1 fruit fly cellular context compared by ENCODE assay signal in the genomic region with DNA sequence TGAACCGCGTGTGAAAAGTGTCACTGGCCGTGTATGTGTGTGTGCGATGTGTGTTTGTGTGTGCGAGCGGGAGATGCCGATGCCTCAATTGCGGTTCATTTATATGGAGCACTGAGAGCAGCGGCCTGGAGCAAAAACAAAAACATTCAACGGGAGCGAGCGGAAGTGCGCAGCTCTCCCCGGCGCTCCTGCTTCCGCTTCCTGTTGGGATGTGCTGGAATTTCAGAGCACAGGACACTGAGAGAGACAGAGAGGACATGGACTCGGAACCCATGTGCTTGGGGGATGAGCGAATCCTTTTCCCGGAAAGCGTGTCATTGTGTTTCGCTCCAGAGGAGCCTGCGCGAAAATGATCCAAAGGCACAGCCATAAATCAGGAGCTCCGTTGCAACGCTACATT.
A peak's percentile ranks its signal among the peaks of the same experiment; 100 is the strongest.
TF ChIP-seq lines count a peak whose summit lies in the region.

No protein-coding gene starts in this region.

TF ChIP-seq in whole organism, embryonic, 481 proteins besides CTCF, POLR2A, EP300 and RAD21 (continued from another document and continues in another):
- TF ChIP-seq vvl (GFP tag; IDR thresholded peaks at IDR 0.05; lab: Robert Waterston, UW) (peak; percentile 46; the same call in 1 of the 2 replicates), amos (GFP tag; IDR thresholded peaks at IDR 0.05; lab: Robert Waterston, UW; ENCODE audit: partially characterized antibody) (no peak), Side (GFP tag; optimal IDR thresholded peaks at IDR 0.05; lab: Kevin White, UChicago) (no peak), CG6813 (GFP tag; optimal IDR thresholded peaks at IDR 0.05; lab: Kevin White, UChicago) (peak; percentile 69), ab (GFP tag; optimal IDR thresholded peaks at IDR 0.05; lab: Kevin White, UChicago) (no peak), Meics (GFP tag; optimal IDR thresholded peaks at IDR 0.05; lab: Kevin White, UChicago) (peak; percentile 44), az2 (GFP tag; optimal IDR thresholded peaks at IDR 0.05; lab: Kevin White, UChicago) (no peak), CG14014 (GFP tag; IDR thresholded peaks at IDR 0.05; lab: Robert Waterston, UW) (peak; percentile 10; the same call in 1 of the 2 replicates), pho (GFP tag; optimal IDR thresholded peaks at IDR 0.05; lab: Kevin White, UChicago) (no peak), Hand (GFP tag; optimal IDR thresholded peaks at IDR 0.05; lab: Kevin White, UChicago) (peak; percentile 70), gcm (GFP tag; optimal IDR thresholded peaks at IDR 0.05; lab: Kevin White, UChicago) (no peak), CG7271 (tag; optimal IDR thresholded peaks at IDR 0.05; lab: Kevin White, UChicago) (no peak), CG16815 (GFP tag; optimal IDR thresholded peaks at IDR 0.05; lab: Kevin White, UChicago) (no peak), wor (GFP tag; IDR thresholded peaks at IDR 0.05; lab: Robert Waterston, UW) (no peak), ewg (GFP tag; optimal IDR thresholded peaks at IDR 0.05; lab: Kevin White, UChicago) (peak; percentile 42), Sry-β (GFP tag; optimal IDR thresholded peaks at IDR 0.05; lab: Kevin White, UChicago) (no peak), slp2 (GFP tag; optimal IDR thresholded peaks at IDR 0.05; lab: Kevin White, UChicago) (no peak), CG30403 (GFP tag; optimal IDR thresholded peaks at IDR 0.05; lab: Kevin White, UChicago) (no peak), aop (GFP tag; IDR thresholded peaks at IDR 0.05; lab: Robert Waterston, UW) (no peak), CG7745 (tag; optimal IDR thresholded peaks at IDR 0.05; lab: Kevin White, UChicago) (no peak), CG13296 (GFP tag; optimal IDR thresholded peaks at IDR 0.05; lab: Kevin White, UChicago) (peak; percentile 74), E2f1 (GFP tag; IDR thresholded peaks at IDR 0.05; lab: Robert Waterston, UW) (no peak), CG12071 (GFP tag; optimal IDR thresholded peaks at IDR 0.05; lab: Kevin White, UChicago) (peak; percentile 77), da (GFP tag; optimal IDR thresholded peaks at IDR 0.05; lab: Kevin White, UChicago) (no peak), usp (GFP tag; optimal IDR thresholded peaks at IDR 0.05; lab: Kevin White, UChicago) (no peak), CG12744 (GFP tag; optimal IDR thresholded peaks at IDR 0.05; lab: Kevin White, UChicago) (no peak), CG32532 (GFP tag; IDR thresholded peaks at IDR 0.05; lab: Robert Waterston, UW) (peak; percentile 35; the same call in 1 of the 2 replicates), hkb (optimal IDR thresholded peaks at IDR 0.05; lab: Kevin White, UChicago) (no peak), hkb (GFP tag; IDR thresholded peaks at IDR 0.05; lab: Robert Waterston, UW) (no peak), so (GFP tag; IDR thresholded peaks at IDR 0.05; lab: Robert Waterston, UW) (0 out of 3 replicates have a peak, but pooled peaks have one; percentile 13), CG30020 (tag; optimal IDR thresholded peaks at IDR 0.05; lab: Kevin White, UChicago) (no peak), Nf-YC (tag; optimal IDR thresholded peaks at IDR 0.05; lab: Kevin White, UChicago) (peak; percentile 20), CG2120 (GFP tag; optimal IDR thresholded peaks at IDR 0.05; lab: Kevin White, UChicago) (no peak), Hr78 (GFP tag; optimal IDR thresholded peaks at IDR 0.05; lab: Kevin White, UChicago) (no peak), MESR4 (GFP tag; optimal IDR thresholded peaks at IDR 0.05; lab: Kevin White, UChicago) (no peak), CG5245 (GFP tag; optimal IDR thresholded peaks at IDR 0.05; lab: Kevin White, UChicago) (no peak), CG15514 (GFP tag; optimal IDR thresholded peaks at IDR 0.05; lab: Kevin White, UChicago) (peak; percentile 62), Deaf1 (tag; optimal IDR thresholded peaks at IDR 0.05; lab: Kevin White, UChicago) (peak; percentile 12), Ets97D (GFP tag; optimal IDR thresholded peaks at IDR 0.05; lab: Kevin White, UChicago) (peak; percentile 73), Aef1 (GFP tag; IDR thresholded peaks at IDR 0.05; lab: Robert Waterston, UW) (no peak), CG18764 (GFP tag; optimal IDR thresholded peaks at IDR 0.05; lab: Kevin White, UChicago) (no peak), Nf-YA (GFP tag; IDR thresholded peaks at IDR 0.05; lab: Robert Waterston, UW) (no peak), CG18619 (GFP tag; optimal IDR thresholded peaks at IDR 0.05; lab: Kevin White, UChicago) (no peak), slou (GFP tag; optimal IDR thresholded peaks at IDR 0.05; lab: Kevin White, UChicago) (no peak), CG8944 (GFP tag; optimal IDR thresholded peaks at IDR 0.05; lab: Kevin White, UChicago) (no peak), dpn (GFP tag; optimal IDR thresholded peaks at IDR 0.05; lab: Kevin White, UChicago) (no peak), tx (GFP tag; optimal IDR thresholded peaks at IDR 0.05; lab: Kevin White, UChicago) (no peak), CG3838 (GFP tag; optimal IDR thresholded peaks at IDR 0.05; lab: Kevin White, UChicago) (no peak), pnt (GFP tag; optimal IDR thresholded peaks at IDR 0.05; lab: Kevin White, UChicago) (no peak), BtbVII (GFP tag; optimal IDR thresholded peaks at IDR 0.05; lab: Kevin White, UChicago) (peak; percentile 67), CG7556 (GFP tag; optimal IDR thresholded peaks at IDR 0.05; lab: Kevin White, UChicago) (no peak), CG6765 (GFP tag; optimal IDR thresholded peaks at IDR 0.05; lab: Kevin White, UChicago) (peak; percentile 72), D (optimal IDR thresholded peaks at IDR 0.05; lab: Kevin White, UChicago) (no peak), D (GFP tag; optimal IDR thresholded peaks at IDR 0.05; lab: Kevin White, UChicago) (no peak), mam (GFP tag; optimal IDR thresholded peaks at IDR 0.05; lab: Kevin White, UChicago) (no peak), H2.0 (GFP tag; IDR thresholded peaks at IDR 0.05; lab: Robert Waterston, UW) (no peak), bbx (GFP tag; IDR thresholded peaks at IDR 0.05; lab: Robert Waterston, UW; ENCODE audit: partially characterized antibody) (no peak), knrl (GFP tag; IDR thresholded peaks at IDR 0.05; lab: Robert Waterston, UW; ENCODE audit: partially characterized antibody) (no peak), kni (GFP tag; optimal IDR thresholded peaks at IDR 0.05; lab: Kevin White, UChicago) (peak; percentile 13), Max (GFP tag; optimal IDR thresholded peaks at IDR 0.05; lab: Kevin White, UChicago) (no peak), CG6689 (GFP tag; IDR thresholded peaks at IDR 0.05; lab: Robert Waterston, UW) (no peak), dysf (GFP tag; IDR thresholded peaks at IDR 0.05; lab: Robert Waterston, UW) (no peak), CG1647 (GFP tag; optimal IDR thresholded peaks at IDR 0.05; lab: Kevin White, UChicago) (no peak), CG14965 (GFP tag; optimal IDR thresholded peaks at IDR 0.05; lab: Kevin White, UChicago; ENCODE audit: borderline replicate concordance) (no peak), CG2116 (GFP tag; optimal IDR thresholded peaks at IDR 0.05; lab: Kevin White, UChicago) (no peak), Dbx (GFP tag; IDR thresholded peaks at IDR 0.05; lab: Robert Waterston, UW) (no peak), CG11695 (GFP tag; IDR thresholded peaks at IDR 0.05; lab: Robert Waterston, UW) (no peak), wek (GFP tag; optimal IDR thresholded peaks at IDR 0.05; lab: Kevin White, UChicago) (peak; percentile 39), CG11247 (GFP tag; IDR thresholded peaks at IDR 0.05; lab: Robert Waterston, UW) (no peak), chm (GFP tag; IDR thresholded peaks at IDR 0.05; lab: Robert Waterston, UW) (peak; percentile 56; the same call in 1 of the 2 replicates), Antp (GFP tag; optimal IDR thresholded peaks at IDR 0.05; lab: Kevin White, UChicago) (no peak), Adf1 (GFP tag; IDR thresholded peaks at IDR 0.05; lab: Robert Waterston, UW) (no peak), row (GFP tag; IDR thresholded peaks at IDR 0.05; lab: Robert Waterston, UW) (no peak), fd96Cb (tag; optimal IDR thresholded peaks at IDR 0.05; lab: Kevin White, UChicago) (no peak), CG8281 (tag; optimal IDR thresholded peaks at IDR 0.05; lab: Kevin White, UChicago) (no peak), CG1792 (GFP tag; optimal IDR thresholded peaks at IDR 0.05; lab: Kevin White, UChicago) (no peak), gfzf (GFP tag; optimal IDR thresholded peaks at IDR 0.05; lab: Kevin White, UChicago) (no peak), fd3F (GFP tag; optimal IDR thresholded peaks at IDR 0.05; lab: Kevin White, UChicago) (no peak), sim (GFP tag; IDR thresholded peaks at IDR 0.05; lab: Robert Waterston, UW) (no peak), Kr (GFP tag; optimal IDR thresholded peaks at IDR 0.05; lab: Kevin White, UChicago) (no peak), cwo (GFP tag; optimal IDR thresholded peaks at IDR 0.05; lab: Kevin White, UChicago) (no peak), CG4820 (GFP tag; optimal IDR thresholded peaks at IDR 0.05; lab: Kevin White, UChicago) (no peak), tgo (GFP tag; IDR thresholded peaks at IDR 0.05; lab: Robert Waterston, UW) (no peak), fd64A (GFP tag; optimal IDR thresholded peaks at IDR 0.05; lab: Kevin White, UChicago) (peak; percentile 1), dati (GFP tag; IDR thresholded peaks at IDR 0.05; lab: Robert Waterston, UW) (no peak), Sox102F (GFP tag; optimal IDR thresholded peaks at IDR 0.05; lab: Kevin White, UChicago) (no peak), Oaz (GFP tag; IDR thresholded peaks at IDR 0.05; lab: Robert Waterston, UW) (no peak), CG12942 (GFP tag; optimal IDR thresholded peaks at IDR 0.05; lab: Kevin White, UChicago) (no peak), CG11696 (GFP tag; IDR thresholded peaks at IDR 0.05; lab: Robert Waterston, UW) (no peak), CG4854 (GFP tag; optimal IDR thresholded peaks at IDR 0.05; lab: Kevin White, UChicago) (no peak), pb (GFP tag; optimal IDR thresholded peaks at IDR 0.05; lab: Kevin White, UChicago) (no peak), CG13894 (tag; optimal IDR thresholded peaks at IDR 0.05; lab: Kevin White, UChicago) (peak; percentile 42), D19A (tag; optimal IDR thresholded peaks at IDR 0.05; lab: Kevin White, UChicago) (no peak), hb (GFP tag; IDR thresholded peaks at IDR 0.05; lab: Robert Waterston, UW; ENCODE audit: partially characterized antibody) (no peak), CG34376 (GFP tag; optimal IDR thresholded peaks at IDR 0.05; lab: Kevin White, UChicago) (peak; percentile 87), CG17359 (tag; optimal IDR thresholded peaks at IDR 0.05; lab: Kevin White, UChicago) (peak; percentile 9), CG15269 (tag; optimal IDR thresholded peaks at IDR 0.05; lab: Kevin White, UChicago) (peak; percentile 32), Gsc (GFP tag; IDR thresholded peaks at IDR 0.05; lab: Robert Waterston, UW) (no peak), ind (GFP tag; optimal IDR thresholded peaks at IDR 0.05; lab: Kevin White, UChicago) (no peak), bigmax (GFP tag; optimal IDR thresholded peaks at IDR 0.05; lab: Kevin White, UChicago) (no peak), Hmx (GFP tag; optimal IDR thresholded peaks at IDR 0.05; lab: Kevin White, UChicago) (no peak), CG11085 (GFP tag; IDR thresholded peaks at IDR 0.05; lab: Robert Waterston, UW) (no peak), zfh1 (GFP tag; IDR thresholded peaks at IDR 0.05; lab: Robert Waterston, UW) (no peak), Nf-YB (GFP tag; optimal IDR thresholded peaks at IDR 0.05; lab: Kevin White, UChicago) (no peak), ci (GFP tag; IDR thresholded peaks at IDR 0.05; lab: Robert Waterston, UW) (peak; percentile 74; the same call in 2 of the 3 replicates), CG17802 (tag; optimal IDR thresholded peaks at IDR 0.05; lab: Kevin White, UChicago) (no peak), HLH3B (GFP tag; IDR thresholded peaks at IDR 0.05; lab: Robert Waterston, UW) (no peak), CG10366 (GFP tag; IDR thresholded peaks at IDR 0.05; lab: Robert Waterston, UW) (no peak), CG9727 (GFP tag; optimal IDR thresholded peaks at IDR 0.05; lab: Kevin White, UChicago) (peak; percentile 21), Drgx (GFP tag; IDR thresholded peaks at IDR 0.05; lab: Robert Waterston, UW) (no peak), crc (GFP tag; optimal IDR thresholded peaks at IDR 0.05; lab: Kevin White, UChicago) (no peak), sisA (GFP tag; IDR thresholded peaks at IDR 0.05; lab: Robert Waterston, UW) (no peak), Dek (tag; optimal IDR thresholded peaks at IDR 0.05; lab: Kevin White, UChicago) (no peak), CG8478 (optimal IDR thresholded peaks at IDR 0.05; lab: Kevin White, UChicago) (no peak), schlank (tag; optimal IDR thresholded peaks at IDR 0.05; lab: Kevin White, UChicago) (peak; percentile 63), Atf6 (GFP tag; IDR thresholded peaks at IDR 0.05; lab: Robert Waterston, UW) (0 out of 2 replicates have a peak, but pooled peaks have one; percentile 36), mirr (GFP tag; optimal IDR thresholded peaks at IDR 0.05; lab: Kevin White, UChicago) (peak; percentile 72), ham (GFP tag; IDR thresholded peaks at IDR 0.05; lab: Robert Waterston, UW) (no peak), tap (tag; optimal IDR thresholded peaks at IDR 0.05; lab: Kevin White, UChicago) (no peak), fd102C (GFP tag; optimal IDR thresholded peaks at IDR 0.05; lab: Kevin White, UChicago) (no peak), Sry-δ (GFP tag; optimal IDR thresholded peaks at IDR 0.05; lab: Kevin White, UChicago) (no peak), lab (GFP tag; optimal IDR thresholded peaks at IDR 0.05; lab: Kevin White, UChicago) (peak; percentile 83), CG12769 (tag; optimal IDR thresholded peaks at IDR 0.05; lab: Kevin White, UChicago) (no peak), pzg (GFP tag; optimal IDR thresholded peaks at IDR 0.05; lab: Kevin White, UChicago) (peak; percentile 0), NfI (GFP tag; optimal IDR thresholded peaks at IDR 0.05; lab: Kevin White, UChicago) (peak; percentile 23), C15 (GFP tag; IDR thresholded peaks at IDR 0.05; lab: Robert Waterston, UW) (no peak), vnd (GFP tag; IDR thresholded peaks at IDR 0.05; lab: Robert Waterston, UW; ENCODE audit: partially characterized antibody) (no peak), seq (GFP tag; IDR thresholded peaks at IDR 0.05; lab: Robert Waterston, UW) (peak; percentile 61; the same call in 1 of the 2 replicates), h (optimal IDR thresholded peaks at IDR 0.05; lab: Kevin White, UChicago) (no peak), Fer1 (GFP tag; optimal IDR thresholded peaks at IDR 0.05; lab: Kevin White, UChicago) (peak; percentile 82), CG31441 (GFP tag; IDR thresholded peaks at IDR 0.05; lab: Robert Waterston, UW) (peak; percentile 22; the same call in 1 of the 2 replicates), CG12104 (GFP tag; optimal IDR thresholded peaks at IDR 0.05; lab: Kevin White, UChicago) (no peak), Xrp1 (GFP tag; IDR thresholded peaks at IDR 0.05; lab: Robert Waterston, UW) (no peak)
